Fruit fly (Drosophila melanogaster) whole organism, embryonic: ENCODE results near the gene CG13097.

Source experiments
- Ada2b ChIP-seq: fragments of 200-800 bp; sonication (Bioruptor generic); IDR thresholded peaks from 2 replicates; pipeline ENCODE4 v1.3.6; 2022; ENCODE audit warnings: missing biosample characterization, missing genetic modification characterization
- BEAF-32 ChIP-seq: fragments of 200-800 bp; sonication (Bioruptor generic); optimal IDR thresholded peaks from 3 replicates; lab custom pipeline; 2017; ENCODE audit warnings: missing biosample characterization, missing genetic modification characterization, mild to moderate bottlenecking, moderate library complexity, missing genetic modification reagents
- Bteb2 ChIP-seq: fragments of 200-800 bp; sonication (Bioruptor generic); optimal IDR thresholded peaks from 2 replicates; lab custom pipeline; 2016; ENCODE audit warnings: missing biosample characterization, missing genetic modification characterization
- CG10959 ChIP-seq: fragments of 200-800 bp; sonication (Bioruptor generic); IDR thresholded peaks from 2 replicates; pipeline ENCODE4 v1.3.6; 2022; ENCODE audit warnings: missing biosample characterization, missing genetic modification characterization
- CG11398 ChIP-seq: fragments of 200-800 bp; sonication (Bioruptor generic); optimal IDR thresholded peaks from 2 replicates; lab custom pipeline; 2016; ENCODE audit warnings: missing biosample characterization, missing genetic modification characterization
- CG14667 ChIP-seq: fragments of 200-800 bp; sonication (Bioruptor generic); IDR thresholded peaks from 2 replicates; pipeline ENCODE4 v1.3.6; 2022; ENCODE audit warnings: missing biosample characterization, missing genetic modification characterization
- CG15269 ChIP-seq: fragments of 200-800 bp; sonication (Bioruptor generic); optimal IDR thresholded peaks from 2 replicates; lab custom pipeline; 2018; ENCODE audit warnings: missing biosample characterization, mild to moderate bottlenecking, missing genetic modification characterization, moderate library complexity
- CG1602 ChIP-seq: fragments of 200-800 bp; sonication (Bioruptor generic); optimal IDR thresholded peaks from 3 replicates; lab custom pipeline; 2016; ENCODE audit warnings: missing biosample characterization, missing genetic modification characterization
- CG17328 ChIP-seq: fragments of 200-800 bp; sonication (Bioruptor generic); IDR thresholded peaks from 2 replicates; pipeline ENCODE4 v1.3.6; 2022; ENCODE audit warnings: missing biosample characterization, missing genetic modification characterization
- CG18011 ChIP-seq: fragments of 200-800 bp; sonication (Bioruptor generic); optimal IDR thresholded peaks from 2 replicates; lab custom pipeline; 2017; ENCODE audit warnings: missing biosample characterization, missing genetic modification characterization, mild to moderate bottlenecking, moderate library complexity, missing genotype
- CG2129 ChIP-seq: fragments of 200-800 bp; sonication (Bioruptor generic); IDR thresholded peaks from 2 replicates; pipeline ENCODE4 v1.3.6; 2022; ENCODE audit warnings: missing biosample characterization, missing genetic modification characterization; ENCODE audit not compliant: partially characterized antibody
- CG4424 ChIP-seq: fragments of 200-800 bp; sonication (Bioruptor generic); optimal IDR thresholded peaks from 3 replicates; lab custom pipeline; 2016; ENCODE audit warnings: missing biosample characterization, missing genetic modification characterization
- CG7839 ChIP-seq: fragments of 200-800 bp; sonication (Bioruptor generic); optimal IDR thresholded peaks from 3 replicates; lab custom pipeline; 2018; ENCODE audit warnings: missing biosample characterization, mild to moderate bottlenecking, missing genetic modification characterization, moderate library complexity
- CG7963 ChIP-seq: fragments of 200-800 bp; sonication (Bioruptor generic); IDR thresholded peaks from 3 replicates; pipeline ENCODE4 v1.3.6; 2022; ENCODE audit warnings: missing biosample characterization, missing genetic modification characterization; ENCODE audit not compliant: partially characterized antibody
- CG9609 ChIP-seq: fragments of 200-800 bp; sonication (Bioruptor generic); optimal IDR thresholded peaks from 3 replicates; lab custom pipeline; 2016; ENCODE audit warnings: missing biosample characterization, missing genetic modification characterization
- CG9727 ChIP-seq: fragments of 200-800 bp; sonication (Bioruptor generic); optimal IDR thresholded peaks from 3 replicates; lab custom pipeline; 2017; ENCODE audit warnings: missing biosample characterization, mild to moderate bottlenecking, missing genetic modification characterization
- Deaf1 ChIP-seq: fragments of 200-800 bp; optimal IDR thresholded peaks from 3 replicates; lab custom pipeline; 2019; ENCODE audit warnings: missing biosample characterization, mild to moderate bottlenecking, missing genetic modification characterization, moderate library complexity
- Dfd ChIP-seq, 2 experiments: fragments of >200 bp; optimal IDR thresholded peaks; 2 replicates each; lab custom pipeline; 2017; ENCODE audit warnings: missing biosample characterization in 2 of 2, missing genetic modification characterization in 2 of 2
- Doc3 ChIP-seq: fragments of 200-800 bp; sonication (Bioruptor generic); IDR thresholded peaks from 3 replicates; pipeline ENCODE4 v1.3.6; 2022; ENCODE audit warnings: missing biosample characterization, missing genetic modification characterization; ENCODE audit not compliant: partially characterized antibody
- Fer3 ChIP-seq: fragments of 200-800 bp; sonication (Bioruptor generic); optimal IDR thresholded peaks from 2 replicates; lab custom pipeline; 2018; ENCODE audit warnings: missing biosample characterization, mild to moderate bottlenecking, missing genetic modification characterization, moderate library complexity
- H15 ChIP-seq: fragments of 200-800 bp; sonication (Bioruptor generic); IDR thresholded peaks from 3 replicates; pipeline ENCODE4 v1.3.6; 2022; ENCODE audit warnings: missing biosample characterization, missing genetic modification characterization
- Hey ChIP-seq: fragments of 200-800 bp; sonication (Bioruptor generic); optimal IDR thresholded peaks from 3 replicates; lab custom pipeline; 2018; ENCODE audit warnings: missing biosample characterization, mild to moderate bottlenecking, missing genetic modification characterization
- Hr3 ChIP-seq: fragments of 200-800 bp; sonication (Bioruptor generic); optimal IDR thresholded peaks from 3 replicates; lab custom pipeline; 2016; ENCODE audit warnings: missing biosample characterization, missing genetic modification characterization
- MBD-R2 ChIP-seq: fragments of 200-800 bp; sonication (Bioruptor generic); IDR thresholded peaks from 2 replicates; pipeline ENCODE4 v1.3.6; 2022; ENCODE audit warnings: missing biosample characterization, missing genetic modification characterization
- Mes4 ChIP-seq: fragments of 200-800 bp; sonication (Bioruptor generic); optimal IDR thresholded peaks from 2 replicates; lab custom pipeline; 2016; ENCODE audit warnings: missing biosample characterization, missing genetic modification characterization
- NC2α ChIP-seq: fragments of 200-800 bp; sonication (Bioruptor generic); optimal IDR thresholded peaks from 2 replicates; lab custom pipeline; 2016; ENCODE audit warnings: missing biosample characterization, missing genetic modification characterization
- Nf-YA ChIP-seq: fragments of 200-800 bp; sonication (Bioruptor generic); IDR thresholded peaks from 2 replicates; pipeline ENCODE4 v1.3.6; 2022; ENCODE audit warnings: missing biosample characterization, missing genetic modification characterization
- Ravus ChIP-seq: fragments of 200-800 bp; sonication (Bioruptor generic); IDR thresholded peaks from 2 replicates; pipeline ENCODE4 v1.3.6; 2022; ENCODE audit warnings: missing biosample characterization, missing genetic modification characterization
- Sox102F ChIP-seq: fragments of 200-800 bp; sonication (Bioruptor generic); optimal IDR thresholded peaks from 2 replicates; lab custom pipeline; 2018; ENCODE audit warnings: missing biosample characterization, mild to moderate bottlenecking, missing genetic modification characterization, moderate library complexity
- Taf1 ChIP-seq: fragments of 200-800 bp; sonication (Bioruptor generic); IDR thresholded peaks from 2 replicates; pipeline ENCODE4 v1.3.6; 2022; ENCODE audit warnings: missing biosample characterization, missing genetic modification characterization
- Trl ChIP-seq, 3 experiments: fragments of >200 bp in 2 of 3; fragments of 200-800 bp in 1 of 3; sonication (Bioruptor generic) in 1 of 3; optimal IDR thresholded peaks; 2 replicates in 1 of 3; 3 replicates in 2 of 3; lab custom pipeline; 2016 to 2017; ENCODE audit warnings: missing biosample characterization in 1 of 3, missing genetic modification characterization in 1 of 3
- ap ChIP-seq: fragments of 200-800 bp; sonication (Bioruptor generic); IDR thresholded peaks from 2 replicates; pipeline ENCODE4 v1.3.6; 2022; ENCODE audit warnings: missing biosample characterization, missing genetic modification characterization
- cas ChIP-seq: fragments of 200-800 bp; sonication (Bioruptor generic); IDR thresholded peaks from 2 replicates; pipeline ENCODE4 v1.3.6; 2022; ENCODE audit warnings: missing biosample characterization, missing genetic modification characterization
- disco-r ChIP-seq: fragments of 200-800 bp; sonication (Bioruptor generic); optimal IDR thresholded peaks from 2 replicates; lab custom pipeline; 2016; ENCODE audit warnings: missing biosample characterization, missing genetic modification characterization
- dpn ChIP-seq, 2 experiments: fragments of 200-800 bp; sonication (Bioruptor generic); optimal IDR thresholded peaks; 3 replicates each; lab custom pipeline; 2016; ENCODE audit warnings: missing biosample characterization in 2 of 2, missing genetic modification characterization in 2 of 2
- ewg ChIP-seq: fragments of 200-800 bp; sonication (Bioruptor generic); optimal IDR thresholded peaks from 3 replicates; lab custom pipeline; 2017; ENCODE audit warnings: mild to moderate bottlenecking, missing biosample characterization, missing genetic modification reagents, missing genetic modification characterization
- gcm ChIP-seq: fragments of 200-800 bp; sonication (Bioruptor generic); optimal IDR thresholded peaks from 2 replicates; lab custom pipeline; 2019; ENCODE audit warnings: missing biosample characterization, mild to moderate bottlenecking, missing genetic modification characterization, moderate library complexity
- gsb-n ChIP-seq: fragments of 200-800 bp; sonication (Bioruptor generic); optimal IDR thresholded peaks from 3 replicates; lab custom pipeline; 2018; ENCODE audit warnings: missing biosample characterization, mild to moderate bottlenecking, missing genetic modification characterization
- hkb ChIP-seq, 2 experiments: fragments of 200-800 bp in 1 of 2; fragments of >200 bp in 1 of 2; sonication (Bioruptor generic) in 1 of 2; IDR thresholded peaks in 1 of 2; optimal IDR thresholded peaks in 1 of 2; 2 replicates each; pipeline versions ENCODE4 v1.3.6 to Lab custom; 2017 to 2022; ENCODE audit warnings: missing biosample characterization in 1 of 2, missing genetic modification characterization in 1 of 2
- hth ChIP-seq: fragments of >200 bp; optimal IDR thresholded peaks from 2 replicates; lab custom pipeline; 2017; ENCODE audit warnings: inconsistent platforms
- ind ChIP-seq: fragments of 200-800 bp; sonication (Bioruptor generic); optimal IDR thresholded peaks from 3 replicates; lab custom pipeline; 2016; ENCODE audit warnings: missing biosample characterization, missing genetic modification characterization
- kah ChIP-seq: fragments of 200-800 bp; sonication (Bioruptor generic); optimal IDR thresholded peaks from 2 replicates; lab custom pipeline; 2018; ENCODE audit warnings: missing biosample characterization, mild to moderate bottlenecking, missing genetic modification characterization
- oc ChIP-seq: fragments of 200-800 bp; sonication (Bioruptor generic); optimal IDR thresholded peaks from 2 replicates; lab custom pipeline; 2018; ENCODE audit warnings: missing biosample characterization, mild to moderate bottlenecking, missing genetic modification characterization, moderate library complexity
- otp ChIP-seq: fragments of 200-800 bp; sonication (Bioruptor generic); IDR thresholded peaks from 3 replicates; pipeline ENCODE4, ENCODE4 v1.3.6; 2022; ENCODE audit warnings: missing biosample characterization, missing genetic modification characterization
- pros ChIP-seq: fragments of 200-800 bp; sonication (Bioruptor generic); optimal IDR thresholded peaks from 3 replicates; lab custom pipeline; 2019; ENCODE audit warnings: missing biosample characterization, mild to moderate bottlenecking, missing genetic modification characterization, moderate library complexity
- sens-2 ChIP-seq: fragments of 200-800 bp; sonication (Bioruptor generic); IDR thresholded peaks from 2 replicates; pipeline ENCODE4 v1.3.6; 2022; ENCODE audit warnings: missing biosample characterization, missing genetic modification characterization
- tx ChIP-seq: fragments of 200-800 bp; sonication (Bioruptor generic); optimal IDR thresholded peaks from 2 replicates; lab custom pipeline; 2016; ENCODE audit warnings: missing biosample characterization, missing genetic modification characterization
- unc-4 ChIP-seq: fragments of 200-800 bp; sonication (Bioruptor generic); IDR thresholded peaks from 2 replicates; pipeline ENCODE4 v1.3.6; 2022; ENCODE audit warnings: missing biosample characterization, missing genetic modification characterization; ENCODE audit not compliant: partially characterized antibody
- unpg ChIP-seq: fragments of 200-800 bp; sonication (Bioruptor generic); optimal IDR thresholded peaks from 3 replicates; lab custom pipeline; 2018; ENCODE audit warnings: missing biosample characterization, mild to moderate bottlenecking, missing genetic modification characterization, moderate library complexity
- vvl ChIP-seq: fragments of 200-800 bp; sonication (Bioruptor generic); IDR thresholded peaks from 2 replicates; pipeline ENCODE4 v1.3.6; 2022; ENCODE audit warnings: missing biosample characterization, missing genetic modification characterization

CG13097 gene

dm6 chr2L:8543731-8544359 lies 29.2 kb upstream of the CG13097 start (continued):
- TF ChIP-seq Mes4 (GFP tag; lab: Kevin White, UChicago) (no peak), BEAF-32 (GFP tag; lab: Kevin White, UChicago) (no peak), gcm (peak; percentile 63), oc (tag; lab: Kevin White, UChicago) (peak; percentile 44), CG9609 (GFP tag; lab: Kevin White, UChicago) (no peak), hth (lab: Kevin White, UChicago) (no peak), Bteb2 (GFP tag; lab: Kevin White, UChicago) (no peak), Deaf1 (tag; lab: Kevin White, UChicago) (no peak), CG4424 (GFP tag; lab: Kevin White, UChicago) (no peak), ind (GFP tag; lab: Kevin White, UChicago) (no peak), CG7839 (tag; lab: Kevin White, UChicago) (no peak), unc-4 (no peak), H15 (GFP tag; lab: Robert Waterston, UW) (no peak), CG15269 (no peak), tx (GFP tag; lab: Kevin White, UChicago) (no peak), MBD-R2 (GFP tag; lab: Robert Waterston, UW) (peak; percentile 24; the same call in 1 of the 2 replicates), CG10959 (GFP tag; lab: Robert Waterston, UW) (no peak), Hr3 (GFP tag; lab: Kevin White, UChicago) (no peak), CG14667 (GFP tag; lab: Robert Waterston, UW) (no peak), dpn (GFP tag; optimal IDR thresholded peaks at IDR 0.05; lab: Kevin White, UChicago) (no peak), cas (GFP tag; lab: Robert Waterston, UW) (no peak), Ada2b (no peak), Hey (tag; lab: Kevin White, UChicago) (no peak), NC2α (GFP tag; lab: Kevin White, UChicago) (no peak), CG11398 (GFP tag; lab: Kevin White, UChicago) (no peak), Fer3 (tag; lab: Kevin White, UChicago) (no peak), Nf-YA (GFP tag; lab: Robert Waterston, UW) (no peak), CG2129 (GFP tag; lab: Robert Waterston, UW) (no peak), pros (GFP tag; lab: Kevin White, UChicago) (peak; percentile 93), otp (GFP tag; lab: Robert Waterston, UW) (no peak), CG18011 (no peak), disco-r (GFP tag; lab: Kevin White, UChicago) (no peak), Dfd (GFP tag; optimal IDR thresholded peaks at IDR 0.05; lab: Kevin White, UChicago) (no peak), ewg (peak; percentile 38), CG7963 (no peak), Trl (optimal IDR thresholded peaks at IDR 0.05; lab: Kevin White, UChicago) (peak; percentile 87 to 99), Trl (GFP tag; optimal IDR thresholded peaks at IDR 0.05; lab: Kevin White, UChicago) (peak; percentile 30), ap (GFP tag; lab: Robert Waterston, UW) (no peak), Sox102F (GFP tag; lab: Kevin White, UChicago) (no peak), vvl (peak; percentile 12; the same call in 1 of the 2 replicates), unpg (GFP tag; lab: Kevin White, UChicago) (no peak), Ravus (GFP tag; lab: Robert Waterston, UW) (no peak), sens-2 (GFP tag; lab: Robert Waterston, UW) (no peak), Taf1 (GFP tag; lab: Robert Waterston, UW) (no peak), gsb-n (tag; lab: Kevin White, UChicago) (peak; percentile 72), CG1602 (GFP tag; lab: Kevin White, UChicago) (no peak), CG17328 (GFP tag; lab: Robert Waterston, UW) (no peak), CG9727 (GFP tag; lab: Kevin White, UChicago) (no peak), kah (no peak), hkb (optimal IDR thresholded peaks at IDR 0.05; lab: Kevin White, UChicago) (no peak), hkb (GFP tag; IDR thresholded peaks at IDR 0.05; lab: Robert Waterston, UW) (no peak), Doc3 (GFP tag; lab: Robert Waterston, UW) (peak; percentile 50; the same call in 1 of the 3 replicates)
